Fruit fly (Drosophila melanogaster) whole organism, embryonic: Measurements from ENCODE around the gene CG33093.

Source experiments
- Aef1 ChIP-seq: fragments of 200-800 bp; sonication (Bioruptor generic); IDR thresholded peaks from 3 replicates; pipeline ENCODE4 v1.3.6; 2022; ENCODE audit warnings: missing biosample characterization, missing genetic modification characterization
- CG10267 ChIP-seq: fragments of 200-800 bp; sonication (Bioruptor generic); optimal IDR thresholded peaks from 2 replicates; lab custom pipeline; 2018; ENCODE audit warnings: missing biosample characterization, mild to moderate bottlenecking, missing genetic modification characterization, moderate library complexity
- CG1233 ChIP-seq: fragments of 200-800 bp; sonication (Bioruptor generic); optimal IDR thresholded peaks from 4 replicates; lab custom pipeline; 2018; ENCODE audit warnings: missing biosample characterization, mild to moderate bottlenecking, missing genetic modification characterization
- CG14965 ChIP-seq: fragments of 200-800 bp; sonication (Bioruptor generic); optimal IDR thresholded peaks from 2 replicates; lab custom pipeline; 2016; ENCODE audit warnings: missing biosample characterization, missing genetic modification characterization, borderline replicate concordance
- CG15601 ChIP-seq: fragments of 200-800 bp; sonication (Bioruptor generic); optimal IDR thresholded peaks from 3 replicates; lab custom pipeline; 2019; ENCODE audit warnings: missing biosample characterization, mild to moderate bottlenecking, missing genetic modification characterization, moderate library complexity
- CG15696 ChIP-seq: fragments of 200-800 bp; sonication (Bioruptor generic); optimal IDR thresholded peaks from 2 replicates; lab custom pipeline; 2019; ENCODE audit warnings: missing biosample characterization, mild to moderate bottlenecking, missing genetic modification characterization, moderate library complexity
- CG1602 ChIP-seq: fragments of 200-800 bp; sonication (Bioruptor generic); optimal IDR thresholded peaks from 3 replicates; lab custom pipeline; 2016; ENCODE audit warnings: missing biosample characterization, missing genetic modification characterization
- CG18011 ChIP-seq: fragments of 200-800 bp; sonication (Bioruptor generic); optimal IDR thresholded peaks from 2 replicates; lab custom pipeline; 2017; ENCODE audit warnings: missing biosample characterization, missing genetic modification characterization, mild to moderate bottlenecking, moderate library complexity, missing genotype
- CG18476 ChIP-seq: fragments of 200-800 bp; sonication (Bioruptor generic); optimal IDR thresholded peaks from 2 replicates; lab custom pipeline; 2016; ENCODE audit warnings: missing biosample characterization, mild to moderate bottlenecking, missing genetic modification characterization
- CG30403 ChIP-seq: fragments of 200-800 bp; sonication (Bioruptor generic); optimal IDR thresholded peaks from 3 replicates; lab custom pipeline; 2016; ENCODE audit warnings: missing biosample characterization, missing genetic modification characterization
- CG3065 ChIP-seq: fragments of 200-800 bp; sonication (Bioruptor generic); optimal IDR thresholded peaks from 2 replicates; lab custom pipeline; 2016; ENCODE audit warnings: missing biosample characterization, missing genetic modification characterization
- CG3281 ChIP-seq: fragments of 200-800 bp; sonication (Bioruptor generic); optimal IDR thresholded peaks from 3 replicates; lab custom pipeline; 2017; ENCODE audit warnings: missing biosample characterization, mild to moderate bottlenecking, missing genetic modification characterization
- CG33213 ChIP-seq: fragments of 200-800 bp; sonication (Bioruptor generic); optimal IDR thresholded peaks from 3 replicates; lab custom pipeline; 2016; ENCODE audit warnings: missing biosample characterization, missing genetic modification characterization
- CG43689 ChIP-seq: fragments of 200-800 bp; sonication (Bioruptor generic); IDR thresholded peaks from 2 replicates; pipeline ENCODE4 v1.3.6; 2022; ENCODE audit warnings: missing biosample characterization, missing genetic modification characterization
- CG4820 ChIP-seq: fragments of 200-800 bp; sonication (Bioruptor generic); optimal IDR thresholded peaks from 3 replicates; lab custom pipeline; 2016; ENCODE audit warnings: missing biosample characterization, missing genetic modification characterization
- CG8944 ChIP-seq: fragments of 200-800 bp; sonication (Bioruptor generic); optimal IDR thresholded peaks from 3 replicates; lab custom pipeline; 2016; ENCODE audit warnings: missing biosample characterization, missing genetic modification characterization
- D19A ChIP-seq: fragments of 200-800 bp; optimal IDR thresholded peaks from 3 replicates; lab custom pipeline; 2019; ENCODE audit warnings: missing biosample characterization, mild to moderate bottlenecking, missing genetic modification characterization, moderate library complexity
- Dek ChIP-seq: fragments of 200-800 bp; sonication (Bioruptor generic); optimal IDR thresholded peaks from 3 replicates; lab custom pipeline; 2019; ENCODE audit warnings: missing biosample characterization, mild to moderate bottlenecking, missing genetic modification characterization, moderate library complexity
- E2f1 ChIP-seq: fragments of 200-800 bp; sonication (Bioruptor generic); IDR thresholded peaks from 2 replicates; pipeline ENCODE4 v1.3.6; 2022; ENCODE audit warnings: missing biosample characterization, missing genetic modification characterization
- Ets65A ChIP-seq: fragments of 200-800 bp; sonication (Bioruptor generic); peaks from one replicate; lab custom pipeline; 2016; ENCODE audit warnings: missing biosample characterization, missing genetic modification characterization
- HmgZ ChIP-seq: fragments of 200-800 bp; sonication (Bioruptor generic); optimal IDR thresholded peaks from 2 replicates; lab custom pipeline; 2018; ENCODE audit warnings: missing biosample characterization, mild to moderate bottlenecking, missing genetic modification characterization
- Jarid2 ChIP-seq: fragments of 200-800 bp; sonication (Bioruptor generic); optimal IDR thresholded peaks from 3 replicates; lab custom pipeline; 2017; ENCODE audit warnings: mild to moderate bottlenecking, missing biosample characterization, missing genetic modification reagents, missing genetic modification characterization
- Lpt ChIP-seq: fragments of >200 bp; optimal IDR thresholded peaks from 2 replicates; lab custom pipeline; 2018; ENCODE audit warnings: missing biosample characterization, missing genetic modification characterization
- NC2α ChIP-seq: fragments of 200-800 bp; sonication (Bioruptor generic); optimal IDR thresholded peaks from 2 replicates; lab custom pipeline; 2016; ENCODE audit warnings: missing biosample characterization, missing genetic modification characterization
- Neu2 ChIP-seq: fragments of 200-800 bp; sonication (Bioruptor generic); optimal IDR thresholded peaks from 3 replicates; lab custom pipeline; 2016; ENCODE audit warnings: missing biosample characterization, missing genetic modification characterization, borderline replicate concordance
- Optix ChIP-seq: fragments of 200-800 bp; sonication (Bioruptor generic); IDR thresholded peaks from 3 replicates; pipeline ENCODE4 v1.3.6; 2022; ENCODE audit warnings: missing biosample characterization, missing genetic modification characterization
- Rx ChIP-seq: fragments of 200-800 bp; sonication (Bioruptor generic); IDR thresholded peaks from 2 replicates; pipeline ENCODE4 v1.3.6; 2022; ENCODE audit warnings: missing biosample characterization, missing genetic modification characterization
- Side ChIP-seq: fragments of 200-800 bp; sonication (Bioruptor generic); optimal IDR thresholded peaks from 2 replicates; lab custom pipeline; 2016; ENCODE audit warnings: missing biosample characterization, missing genetic modification characterization
- Sox100B ChIP-seq: fragments of 200-800 bp; sonication (Bioruptor generic); optimal IDR thresholded peaks from 3 replicates; lab custom pipeline; 2018; ENCODE audit warnings: missing biosample characterization, mild to moderate bottlenecking, missing genetic modification characterization
- chinmo ChIP-seq: fragments of 200-800 bp; sonication (Bioruptor generic); IDR thresholded peaks from 4 replicates; pipeline ENCODE4 v1.3.6; 2022; ENCODE audit warnings: missing biosample characterization, missing genetic modification characterization; ENCODE audit not compliant: partially characterized antibody
- crc ChIP-seq: fragments of 200-800 bp; sonication (Bioruptor generic); optimal IDR thresholded peaks from 2 replicates; lab custom pipeline; 2016; ENCODE audit warnings: missing biosample characterization, missing genetic modification characterization
- exex ChIP-seq: fragments of 200-800 bp; sonication (Bioruptor generic); optimal IDR thresholded peaks from 4 replicates; lab custom pipeline; 2018; ENCODE audit warnings: missing biosample characterization, mild to moderate bottlenecking, missing genetic modification characterization, moderate library complexity
- gem ChIP-seq: fragments of 200-800 bp; sonication (Bioruptor generic); optimal IDR thresholded peaks from 2 replicates; lab custom pipeline; 2019; ENCODE audit warnings: missing biosample characterization, mild to moderate bottlenecking, missing genetic modification characterization, moderate library complexity
- her ChIP-seq: fragments of 200-800 bp; sonication (Bioruptor generic); optimal IDR thresholded peaks from 2 replicates; lab custom pipeline; 2016; ENCODE audit warnings: missing biosample characterization, missing genetic modification characterization
- hth ChIP-seq: fragments of >200 bp; optimal IDR thresholded peaks from 2 replicates; lab custom pipeline; 2017; ENCODE audit warnings: inconsistent platforms
- ind ChIP-seq: fragments of 200-800 bp; sonication (Bioruptor generic); optimal IDR thresholded peaks from 3 replicates; lab custom pipeline; 2016; ENCODE audit warnings: missing biosample characterization, missing genetic modification characterization
- kay ChIP-seq: fragments of 200-800 bp; sonication (Bioruptor generic); optimal IDR thresholded peaks from 2 replicates; lab custom pipeline; 2016; ENCODE audit warnings: missing biosample characterization, missing genetic modification characterization
- ken ChIP-seq: fragments of 200-800 bp; sonication (Bioruptor generic); IDR thresholded peaks from 3 replicates; pipeline ENCODE4 v1.3.6; 2022; ENCODE audit warnings: missing biosample characterization, missing genetic modification characterization
- klu ChIP-seq: fragments of 200-800 bp; sonication (Bioruptor generic); IDR thresholded peaks from 2 replicates; pipeline ENCODE4 v1.3.6; 2022; ENCODE audit warnings: missing biosample characterization, missing genetic modification characterization
- lab ChIP-seq: fragments of 200-800 bp; sonication (Bioruptor generic); optimal IDR thresholded peaks from 3 replicates; lab custom pipeline; 2017; ENCODE audit warnings: missing biosample characterization, missing genetic modification characterization, mild to moderate bottlenecking, moderate library complexity, missing genetic modification reagents
- lbe ChIP-seq: fragments of 200-800 bp; sonication (Bioruptor generic); optimal IDR thresholded peaks from 2 replicates; lab custom pipeline; 2016; ENCODE audit warnings: missing biosample characterization, mild to moderate bottlenecking, missing genetic modification characterization
- odd ChIP-seq: fragments of 200-800 bp; sonication (Bioruptor generic); optimal IDR thresholded peaks from 2 replicates; lab custom pipeline; 2017; ENCODE audit warnings: missing biosample characterization, mild to moderate bottlenecking, missing genetic modification characterization
- p53 ChIP-seq: fragments of 200-800 bp; sonication (Bioruptor generic); optimal IDR thresholded peaks from 2 replicates; lab custom pipeline; 2016; ENCODE audit warnings: missing biosample characterization, missing genetic modification characterization
- shn ChIP-seq: fragments of 200-800 bp; sonication (Bioruptor generic); optimal IDR thresholded peaks from 3 replicates; lab custom pipeline; 2016; ENCODE audit warnings: missing biosample characterization, missing genetic modification characterization
- sima ChIP-seq: fragments of 200-800 bp; sonication (Bioruptor generic); optimal IDR thresholded peaks from 2 replicates; lab custom pipeline; 2016; ENCODE audit warnings: missing biosample characterization, missing genetic modification characterization
- sisA ChIP-seq: fragments of 200-800 bp; sonication (Bioruptor generic); IDR thresholded peaks from 2 replicates; pipeline ENCODE4 v1.3.6; 2022; ENCODE audit warnings: missing biosample characterization, missing genetic modification characterization
- slbo ChIP-seq: fragments of 200-800 bp; sonication (Bioruptor generic); IDR thresholded peaks from 2 replicates; pipeline ENCODE4 v1.3.6; 2022; ENCODE audit warnings: missing biosample characterization, missing genetic modification characterization
- sr ChIP-seq: fragments of 200-800 bp; sonication (Bioruptor generic); IDR thresholded peaks from 3 replicates; pipeline ENCODE4 v1.3.6; 2022; ENCODE audit warnings: missing biosample characterization, missing genetic modification characterization
- wdn ChIP-seq: fragments of 200-800 bp; sonication (Bioruptor generic); IDR thresholded peaks from 2 replicates; pipeline ENCODE4 v1.3.6; 2022; ENCODE audit warnings: missing biosample characterization, missing genetic modification characterization
- wor ChIP-seq: fragments of 200-800 bp; sonication (Bioruptor generic); IDR thresholded peaks from 2 replicates; pipeline ENCODE4 v1.3.6; 2022; ENCODE audit warnings: missing biosample characterization, missing genetic modification characterization

Gene CG33093

dm6 chr3R:22494523-22495309 is 37.0 kb downstream of the CG33093 start (continued):
- TF ChIP-seq CG3281 (GFP tag; lab: Kevin White, UChicago): peak; percentile 8
- peak; percentile 33 for TF ChIP-seq CG4820 (GFP tag; lab: Kevin White, UChicago)
- no peak for TF ChIP-seq sima (GFP tag; lab: Kevin White, UChicago)
- TF ChIP-seq ind (GFP tag; lab: Kevin White, UChicago): peak; percentile 59
- TF ChIP-seq CG33213: no peak
- TF ChIP-seq CG10267 (tag; lab: Kevin White, UChicago): peak; percentile 39
- TF ChIP-seq Rx (GFP tag; lab: Robert Waterston, UW): no peak
- no peak for TF ChIP-seq HmgZ (tag; lab: Kevin White, UChicago)
- peak; percentile 69 for TF ChIP-seq gem (tag; lab: Kevin White, UChicago)
- TF ChIP-seq CG1602 (GFP tag; lab: Kevin White, UChicago): no peak
- TF ChIP-seq lbe (GFP tag; lab: Kevin White, UChicago): no peak
- TF ChIP-seq shn (GFP tag; lab: Kevin White, UChicago): no peak
- TF ChIP-seq exex (tag; lab: Kevin White, UChicago): peak; percentile 68
- 0 out of 2 replicates have a peak, but pooled peaks have one; percentile 30 for TF ChIP-seq E2f1
- no peak for TF ChIP-seq Dek (tag; lab: Kevin White, UChicago)
- TF ChIP-seq p53 (GFP tag; lab: Kevin White, UChicago): no peak
- peak; percentile 35 for TF ChIP-seq Jarid2 (GFP tag; lab: Kevin White, UChicago)
- no peak for TF ChIP-seq ken
- no peak for TF ChIP-seq Lpt (GFP tag; lab: Kevin White, UChicago)
- TF ChIP-seq CG43689 (GFP tag; lab: Robert Waterston, UW): peak; percentile 27; the same call in 1 of the 2 replicates
- TF ChIP-seq sisA (GFP tag; lab: Robert Waterston, UW): no peak; the same call in 1 of the 2 replicates
- no peak for TF ChIP-seq hth
- no peak for TF ChIP-seq wor (GFP tag; lab: Robert Waterston, UW)
- peak; percentile 47 for TF ChIP-seq D19A (tag; lab: Kevin White, UChicago)
- TF ChIP-seq CG18476: no peak
- TF ChIP-seq CG3065 (GFP tag; lab: Kevin White, UChicago): no peak
- TF ChIP-seq CG18011 (GFP tag; lab: Kevin White, UChicago): no peak
- TF ChIP-seq chinmo: 0 out of 4 replicates have a peak, but pooled peaks have one; percentile 35
- no peak for TF ChIP-seq crc (GFP tag; lab: Kevin White, UChicago)
- TF ChIP-seq Ets65A (GFP tag; lab: Kevin White, UChicago): peak; percentile 85
- TF ChIP-seq klu (GFP tag; lab: Robert Waterston, UW): no peak
- TF ChIP-seq CG1233 (GFP tag; lab: Kevin White, UChicago): peak; percentile 59
- TF ChIP-seq CG8944: peak; percentile 42
- no peak for TF ChIP-seq Neu2
- TF ChIP-seq CG15696 (tag; lab: Kevin White, UChicago): no peak
- TF ChIP-seq CG14965 (GFP tag; lab: Kevin White, UChicago): no peak
- TF ChIP-seq sr (GFP tag; lab: Robert Waterston, UW): no peak
- TF ChIP-seq Sox100B: peak; percentile 64
- TF ChIP-seq lab (GFP tag; lab: Kevin White, UChicago): peak; percentile 60
- peak; percentile 52 for TF ChIP-seq CG30403 (GFP tag; lab: Kevin White, UChicago)
- no peak for TF ChIP-seq NC2α (GFP tag; lab: Kevin White, UChicago)
- peak; percentile 27; the same call in 1 of the 3 replicates for TF ChIP-seq Aef1 (GFP tag; lab: Robert Waterston, UW)
- TF ChIP-seq odd (GFP tag; lab: Kevin White, UChicago): no peak
- no peak for TF ChIP-seq her (GFP tag; lab: Kevin White, UChicago)
- TF ChIP-seq CG15601 (tag; lab: Kevin White, UChicago): no peak
- peak; percentile 44; the same call in 1 of the 2 replicates for TF ChIP-seq slbo (GFP tag; lab: Robert Waterston, UW)
- TF ChIP-seq Side (GFP tag; lab: Kevin White, UChicago): no peak
- no peak for TF ChIP-seq Optix (GFP tag; lab: Robert Waterston, UW)
- 0 out of 2 replicates have a peak, but pooled peaks have one; percentile 37 for TF ChIP-seq wdn
- no peak for TF ChIP-seq kay (GFP tag; lab: Kevin White, UChicago)
